Worm (Caenorhabditis elegans): ENCODE results near the gene F10C2.4.
A peak's percentile ranks its signal among the peaks of the same experiment; 100 is the strongest.

DNA sequence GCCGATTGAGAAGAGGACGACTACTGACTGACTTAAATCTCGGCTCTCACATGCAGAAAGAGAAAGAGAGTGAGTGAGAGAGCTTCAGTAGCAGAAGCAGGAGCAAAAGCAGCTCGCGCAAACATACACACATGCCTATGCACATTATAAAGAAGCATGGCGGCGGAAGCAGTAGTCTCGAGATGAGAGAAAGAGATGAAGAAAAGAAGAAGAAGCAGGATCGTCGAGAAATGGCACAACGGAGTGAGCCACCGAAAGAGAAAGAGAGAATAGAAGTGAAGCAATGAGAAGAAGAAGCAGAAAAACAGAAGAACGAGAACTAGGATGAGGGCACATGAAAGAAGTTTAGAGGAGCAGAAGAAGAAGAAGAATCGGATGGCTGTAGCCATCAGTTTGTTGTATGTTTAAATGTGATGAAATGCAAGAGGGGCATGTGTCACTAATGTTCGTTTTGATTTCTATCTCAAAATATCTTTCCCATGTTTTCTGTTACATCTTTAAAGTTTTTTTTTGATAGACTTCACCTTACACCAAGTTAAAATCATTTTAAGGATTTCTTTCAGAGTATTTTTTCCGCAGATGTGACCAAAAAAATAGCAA, 14.4 kb upstream of the F10C2.4 start:
- no peak for TF ChIP-seq blmp-1 (tag; optimal IDR thresholded peaks at IDR 0.05)
- TF ChIP-seq nhr-28 (tag; optimal IDR thresholded peaks at IDR 0.05): no peak
- TF ChIP-seq unc-39 (tag; optimal IDR thresholded peaks at IDR 0.05): no peak
- no peak for TF ChIP-seq ztf-11 (tag; optimal IDR thresholded peaks at IDR 0.05)
- TF ChIP-seq nhr-237 (tag; optimal IDR thresholded peaks at IDR 0.05): no peak
- peak; percentile 66 for TF ChIP-seq unc-62 (GFP tag; optimal IDR thresholded peaks at IDR 0.05)
- peak; percentile 4 for TF ChIP-seq lin-13 (tag; optimal IDR thresholded peaks at IDR 0.05)
- no peak for TF ChIP-seq lin-32 (GFP tag; optimal IDR thresholded peaks at IDR 0.05)
